Worm (Caenorhabditis elegans) whole organism, young adult: ENCODE data around the gene cho-1.

ENCODE experiments used
- B0035.1 ChIP-seq: sonication (generic microtip); optimal IDR thresholded peaks from 2 replicates; lab custom pipeline; 2016; ENCODE audit warnings: missing genetic modification characterization, mild to moderate bottlenecking, missing compliant biosample characterization, missing genotype, missing genetic modification reagents
- ama-1 ChIP-seq, 3 experiments: fragments of 150-350 bp in 1 of 3; sonication (generic microtip) in 2 of 3; optimal IDR thresholded peaks; 2 replicates each; lab custom pipeline; 2014 to 2018; ENCODE audit warnings: missing biosample characterization in 2 of 3, missing genetic modification characterization in 2 of 3, missing genetic modification reagents in 2 of 3
- cebp-1 ChIP-seq, 2 experiments: fragments of 200-800 bp in 1 of 2; sonication (Bioruptor generic) in 1 of 2; sonication (generic microtip) in 1 of 2; IDR thresholded peaks in 1 of 2; optimal IDR thresholded peaks in 1 of 2; 2 replicates each; pipeline versions ENCODE4 v1.3.6 to Lab custom; 2017 to 2022; ENCODE audit warnings: missing compliant biosample characterization in 2 of 2, missing genetic modification characterization in 2 of 2, mild to moderate bottlenecking in 1 of 2, missing genetic modification reagents in 1 of 2, moderate library complexity in 1 of 2
- chd-7 ChIP-seq: sonication (generic microtip); optimal IDR thresholded peaks from 2 replicates; lab custom pipeline; 2016; ENCODE audit warnings: mild to moderate bottlenecking, missing genetic modification characterization, moderate library complexity, missing compliant biosample characterization
- ets-4 ChIP-seq: fragments of 200-800 bp; sonication (Bioruptor generic); optimal IDR thresholded peaks from 2 replicates; lab custom pipeline; 2018; ENCODE audit warnings: mild to moderate bottlenecking, missing genetic modification characterization, missing compliant biosample characterization
- hlh-26 ChIP-seq: fragments of 200-800 bp; sonication (Bioruptor generic); conservative IDR thresholded peaks from 2 replicates; pipeline ENCODE4 v1.3.6; 2022; ENCODE audit warnings: missing genetic modification reagents, missing genetic modification characterization, missing compliant biosample characterization
- pha-4 ChIP-seq: fragments of 150-350 bp; sonication (generic microtip); optimal IDR thresholded peaks from 2 replicates; lab custom pipeline; 2014; ENCODE audit warnings: missing biosample characterization, missing genetic modification reagents, missing genetic modification characterization
- ztf-25 ChIP-seq: fragments of 200-800 bp; sonication (Bioruptor generic); IDR thresholded peaks from 2 replicates; pipeline ENCODE4 v1.3.6; 2022; ENCODE audit warnings: missing genetic modification reagents, missing genetic modification characterization, missing compliant biosample characterization

- TF ChIP-seq pha-4 (no peak), ama-1 (optimal IDR thresholded peaks at IDR 0.05; lab: Kevin White, UChicago) (no peak), ama-1 (GFP tag; optimal IDR thresholded peaks at IDR 0.05; lab: Kevin White, UChicago) (no peak), cebp-1 (GFP tag; IDR thresholded peaks at IDR 0.05; lab: Robert Waterston, UW) (no peak), cebp-1 (tag; optimal IDR thresholded peaks at IDR 0.05; lab: Kevin White, UChicago) (no peak), B0035.1 (tag; lab: Kevin White, UChicago) (no peak), chd-7 (tag; lab: Kevin White, UChicago) (no peak), hlh-26 (no peak), ets-4 (GFP tag; lab: Kevin White, UChicago) (no peak), ztf-25 (GFP tag; lab: Robert Waterston, UW) (no peak)
These were observed 6.2 kb upstream of the cho-1 start for ce11 chrIV:13220594-13220993.
